Fruit fly (Drosophila melanogaster): ENCODE results near the gene CG14402.

- peak; percentile 39 for TF ChIP-seq HLH106 (tag; optimal IDR thresholded peaks at IDR 0.05)
- TF ChIP-seq Myc (optimal IDR thresholded peaks at IDR 0.05): no peak
- no peak for TF ChIP-seq dsf (GFP tag; optimal IDR thresholded peaks at IDR 0.05; ENCODE audit: borderline replicate concordance)
- TF ChIP-seq br (GFP tag; optimal IDR thresholded peaks at IDR 0.05): peak; percentile 35
- no peak for TF ChIP-seq Vsx2 (GFP tag; optimal IDR thresholded peaks at IDR 0.05; ENCODE audit: partially characterized antibody)
- no peak for TF ChIP-seq pan (optimal IDR thresholded peaks at IDR 0.05)
- TF ChIP-seq CrebA (GFP tag; optimal IDR thresholded peaks at IDR 0.05; ENCODE audit: borderline replicate concordance): no peak
- TF ChIP-seq rgr (GFP tag; optimal IDR thresholded peaks at IDR 0.05): peak; percentile 25
- no peak for TF ChIP-seq Dfd (GFP tag; optimal IDR thresholded peaks at IDR 0.05)
These were observed 19.2 kb upstream of the CG14402 start for dm6 chr2L:20829755-20830396.

Data from whole organism, wandering third instar larva.